Worm (Caenorhabditis elegans): ENCODE data around the gene alh-7.

ce11 chrII:13447668-13448067 lies 43.9 kb downstream of the alh-7 start:
- TF ChIP-seq lin-39 (tag; optimal IDR thresholded peaks at IDR 0.05) (no peak), snpc-4 (tag; optimal IDR thresholded peaks at IDR 0.05) (no peak), cey-2 (tag; optimal IDR thresholded peaks at IDR 0.05; ENCODE audit: borderline replicate concordance, insufficient read depth) (no peak), egl-43 (GFP tag; IDR thresholded peaks at IDR 0.05) (no peak), pqm-1 (tag; optimal IDR thresholded peaks at IDR 0.05) (peak; percentile 43), ama-1 (optimal IDR thresholded peaks at IDR 0.05) (no peak), nhr-77 (tag; optimal IDR thresholded peaks at IDR 0.05) (peak; percentile 89), aly-2 (tag; optimal IDR thresholded peaks at IDR 0.05) (no peak), ztf-11 (tag; optimal IDR thresholded peaks at IDR 0.05) (no peak), F44E2.7 (GFP tag; IDR thresholded peaks at IDR 0.05) (no peak), nhr-41 (GFP tag; IDR thresholded peaks at IDR 0.05) (no peak), ceh-44 (GFP tag; IDR thresholded peaks at IDR 0.05) (no peak), zip-2 (tag; optimal IDR thresholded peaks at IDR 0.05) (no peak)

Data from whole organism, L4 larva.